Worm (Caenorhabditis elegans) whole organism, midembryonic: ENCODE results near the gene Y73C8B.9.

Source experiments
- flt-1 ChIP-seq: fragments of 200-800 bp; sonication (Bioruptor generic); IDR thresholded peaks from 2 replicates; pipeline ENCODE4 v1.3.6; 2022; ENCODE audit warnings: missing genetic modification characterization, missing compliant biosample characterization
- ztf-23 ChIP-seq: fragments of 200-800 bp; sonication (Bioruptor generic); IDR thresholded peaks from 2 replicates; pipeline ENCODE4 v1.3.6; 2022; ENCODE audit warnings: missing genetic modification reagents, missing genetic modification characterization, missing compliant biosample characterization

DNA sequence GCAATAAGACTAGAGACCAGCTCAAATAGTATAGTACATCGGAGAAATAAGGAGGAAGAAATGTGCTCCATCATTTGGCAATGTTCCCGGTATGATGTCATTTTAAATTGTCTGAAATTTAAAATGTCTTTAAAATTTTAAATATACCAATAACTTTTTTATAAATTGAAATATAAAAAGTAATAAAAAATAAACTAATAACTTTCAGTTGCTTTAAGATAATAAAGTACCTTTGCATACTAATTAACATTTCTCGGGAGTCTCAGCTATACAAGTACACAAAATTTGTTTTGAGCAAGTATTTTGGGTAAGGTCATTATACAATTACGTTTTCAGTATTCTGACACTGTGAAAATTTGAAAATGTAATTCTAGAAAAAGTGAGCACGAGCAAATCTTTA, 41.5 kb upstream of the Y73C8B.9 start, which contains the start of gene srab-6:
- TF ChIP-seq flt-1 (GFP tag; lab: Robert Waterston, UW) (no peak), ztf-23 (GFP tag; lab: Robert Waterston, UW) (no peak)
